Worm (Caenorhabditis elegans) whole organism, young adult: ENCODE measurements around the gene hat-1.

Source experiments
- C06A6.2 ChIP-seq: fragments of 200-800 bp; sonication (Bioruptor generic); conservative IDR thresholded peaks from 2 replicates; pipeline ENCODE4 v1.3.6; 2022; ENCODE audit warnings: missing genetic modification characterization, missing compliant biosample characterization
- F33H1.4 ChIP-seq: fragments of 200-800 bp; sonication (Bioruptor generic); IDR thresholded peaks from 2 replicates; pipeline ENCODE4 v1.3.6; 2022; ENCODE audit warnings: missing genetic modification reagents, missing genetic modification characterization, missing compliant biosample characterization
- F37B4.10 ChIP-seq: fragments of 200-800 bp; sonication (Bioruptor generic); IDR thresholded peaks from 2 replicates; pipeline ENCODE4 v1.3.6; 2022; ENCODE audit warnings: missing genetic modification characterization, missing compliant biosample characterization
- F39B2.1 ChIP-seq: fragments of 200-800 bp; sonication (Bioruptor generic); IDR thresholded peaks from 2 replicates; pipeline ENCODE4 v1.3.6; 2022; ENCODE audit warnings: missing genetic modification reagents, missing genetic modification characterization, missing compliant biosample characterization
- F52B5.7 ChIP-seq: sonication (generic microtip); optimal IDR thresholded peaks from 2 replicates; lab custom pipeline; 2016; ENCODE audit warnings: mild to moderate bottlenecking, missing genetic modification characterization, missing compliant biosample characterization
- F57C9.4 ChIP-seq: sonication (generic microtip); optimal IDR thresholded peaks from 2 replicates; lab custom pipeline; 2017; ENCODE audit warnings: mild to moderate bottlenecking, missing genetic modification characterization, missing compliant biosample characterization
- T07F8.4 ChIP-seq: sonication (generic microtip); optimal IDR thresholded peaks from 2 replicates; lab custom pipeline; 2016; ENCODE audit warnings: mild to moderate bottlenecking, missing genetic modification characterization, moderate library complexity, missing compliant biosample characterization
- Y56A3A.18 ChIP-seq: fragments of 200-800 bp; sonication (Bioruptor generic); IDR thresholded peaks from 2 replicates; pipeline ENCODE4 v1.3.6; 2022; ENCODE audit warnings: missing genetic modification reagents, missing genetic modification characterization, missing compliant biosample characterization
- ama-1 ChIP-seq, 3 experiments: fragments of 150-350 bp in 1 of 3; sonication (generic microtip) in 2 of 3; optimal IDR thresholded peaks; 2 replicates each; lab custom pipeline; 2014 to 2018; ENCODE audit warnings: missing biosample characterization in 2 of 3, missing genetic modification characterization in 2 of 3, missing genetic modification reagents in 2 of 3
- atf-7 ChIP-seq: sonication (generic microtip); optimal IDR thresholded peaks from 2 replicates; lab custom pipeline; 2017; ENCODE audit warnings: mild to moderate bottlenecking, missing genetic modification characterization, missing compliant biosample characterization
- attf-6 ChIP-seq: fragments of 200-800 bp; sonication (Bioruptor generic); IDR thresholded peaks from 2 replicates; pipeline ENCODE4 v1.3.6; 2022; ENCODE audit warnings: missing genetic modification reagents, missing genetic modification characterization, missing compliant biosample characterization
- bed-1 ChIP-seq: fragments of 200-800 bp; sonication (Bioruptor generic); IDR thresholded peaks from 2 replicates; pipeline ENCODE4 v1.3.6; 2022; ENCODE audit warnings: missing genetic modification reagents, missing genetic modification characterization, missing compliant biosample characterization
- cebp-2 ChIP-seq: fragments of 200-800 bp; sonication (Bioruptor generic); IDR thresholded peaks from 2 replicates; pipeline ENCODE4 v1.3.6; 2022; ENCODE audit warnings: missing genetic modification characterization, missing compliant biosample characterization
- ceh-100 ChIP-seq: fragments of 200-800 bp; sonication (Bioruptor generic); IDR thresholded peaks from 2 replicates; pipeline ENCODE4 v1.3.6; 2022; ENCODE audit warnings: missing genetic modification reagents, missing genetic modification characterization, missing compliant biosample characterization
- ceh-27 ChIP-seq: fragments of 200-800 bp; sonication (Bioruptor generic); optimal IDR thresholded peaks from 2 replicates; lab custom pipeline; 2018; ENCODE audit warnings: mild to moderate bottlenecking, missing genetic modification characterization, moderate library complexity, missing compliant biosample characterization
- ceh-58 ChIP-seq: fragments of 200-800 bp; sonication (Bioruptor generic); IDR thresholded peaks from 2 replicates; pipeline ENCODE4 v1.3.6; 2022; ENCODE audit warnings: missing genetic modification characterization, missing compliant biosample characterization
- chd-7 ChIP-seq: sonication (generic microtip); optimal IDR thresholded peaks from 2 replicates; lab custom pipeline; 2016; ENCODE audit warnings: mild to moderate bottlenecking, missing genetic modification characterization, moderate library complexity, missing compliant biosample characterization
- dox-1 ChIP-seq: fragments of 200-800 bp; sonication (Bioruptor generic); IDR thresholded peaks from 2 replicates; pipeline ENCODE4 v1.3.6; 2022; ENCODE audit warnings: missing genetic modification reagents, missing genetic modification characterization, missing compliant biosample characterization
- dpl-1 ChIP-seq: fragments of 150-350 bp; optimal IDR thresholded peaks from 2 replicates; lab custom pipeline; 2014; ENCODE audit warnings: missing biosample characterization, missing genetic modification reagents, missing genetic modification characterization
- egrh-3 ChIP-seq: fragments of 200-800 bp; sonication (Bioruptor generic); IDR thresholded peaks from 2 replicates; pipeline ENCODE4 v1.3.6; 2022; ENCODE audit warnings: missing genetic modification reagents, missing genetic modification characterization, missing compliant biosample characterization
- him-1 ChIP-seq: sonication (generic microtip); optimal IDR thresholded peaks from 2 replicates; lab custom pipeline; 2016; ENCODE audit warnings: missing genotype, missing genetic modification reagents, missing genetic modification characterization, missing compliant biosample characterization
- hrde-1 ChIP-seq: sonication (generic microtip); optimal IDR thresholded peaks from 2 replicates; lab custom pipeline; 2016; ENCODE audit warnings: missing genetic modification characterization, mild to moderate bottlenecking, missing compliant biosample characterization, moderate library complexity, missing genotype, missing genetic modification reagents, borderline replicate concordance
- lsl-1 ChIP-seq: fragments of 200-800 bp; sonication (Bioruptor generic); optimal IDR thresholded peaks from 2 replicates; lab custom pipeline; 2018; ENCODE audit warnings: mild to moderate bottlenecking, missing genetic modification characterization, moderate library complexity, missing compliant biosample characterization
- nfya-1 ChIP-seq: sonication (generic microtip); optimal IDR thresholded peaks from 2 replicates; lab custom pipeline; 2017; ENCODE audit warnings: antibody characterized with exemption, missing compliant biosample characterization, missing genetic modification characterization, borderline replicate concordance; ENCODE audit not compliant: insufficient read depth
- nfyb-1 ChIP-seq: fragments of 200-800 bp; sonication (Bioruptor generic); IDR thresholded peaks from 2 replicates; pipeline ENCODE4 v1.3.6; 2022; ENCODE audit warnings: missing genetic modification reagents, missing genetic modification characterization, missing compliant biosample characterization
- nhr-90 ChIP-seq: sonication (generic microtip); optimal IDR thresholded peaks from 2 replicates; lab custom pipeline; 2016; ENCODE audit warnings: missing genotype, mild to moderate bottlenecking, missing genetic modification characterization, missing compliant biosample characterization
- rcor-1 ChIP-seq: fragments of 200-800 bp; sonication (Bioruptor generic); IDR thresholded peaks from 2 replicates; pipeline ENCODE4 v1.3.6; 2022; ENCODE audit warnings: missing genetic modification reagents, missing genetic modification characterization, missing compliant biosample characterization
- sdz-38 ChIP-seq: sonication (generic microtip); optimal IDR thresholded peaks from 2 replicates; lab custom pipeline; 2016; ENCODE audit warnings: missing genotype, missing genetic modification characterization, missing compliant biosample characterization
- snpc-1.1 ChIP-seq: sonication (generic microtip); optimal IDR thresholded peaks from 2 replicates; lab custom pipeline; 2017; ENCODE audit warnings: missing genetic modification characterization, mild to moderate bottlenecking, missing compliant biosample characterization, antibody characterized with exemption, moderate library complexity, missing genotype, missing genetic modification reagents; ENCODE audit not compliant: insufficient read depth
- sptf-2 ChIP-seq: fragments of 200-800 bp; sonication (Bioruptor generic); optimal IDR thresholded peaks from 2 replicates; lab custom pipeline; 2018; ENCODE audit warnings: mild to moderate bottlenecking, missing genetic modification characterization, missing compliant biosample characterization
- unc-62 ChIP-seq: fragments of 150-350 bp; optimal IDR thresholded peaks from 2 replicates; lab custom pipeline; 2014; ENCODE audit warnings: missing biosample characterization, missing genetic modification reagents, missing genetic modification characterization
- zfh-2 ChIP-seq: fragments of 200-800 bp; sonication (Bioruptor generic); conservative IDR thresholded peaks from 2 replicates; pipeline ENCODE4 v1.3.6; 2022; ENCODE audit warnings: missing genetic modification reagents, missing genetic modification characterization, missing compliant biosample characterization
- ztf-26 ChIP-seq: sonication (generic microtip); optimal IDR thresholded peaks from 2 replicates; lab custom pipeline; 2017; ENCODE audit warnings: missing genetic modification characterization, missing compliant biosample characterization
- ztf-28 ChIP-seq: fragments of 200-800 bp; sonication (Bioruptor generic); IDR thresholded peaks from 2 replicates; pipeline ENCODE4 v1.3.6; 2022; ENCODE audit warnings: missing genetic modification reagents, missing genetic modification characterization, missing compliant biosample characterization

The hat-1 gene

ce11 chrIII:10404918-10405317 lies 2.1 kb downstream of the hat-1 start, which contains the start of the genes M03C11.3 and chl-1:
Gene M03C11.3 (plus strand): TSS chrIII:10405070.
Gene chl-1 (minus strand): TSS chrIII:10405240.
- TF ChIP-seq Y56A3A.18 (GFP tag; lab: Robert Waterston, UW), result peak; percentile 51; the same call in 1 of the 2 replicates
- no peak for TF ChIP-seq sptf-2
- no peak for TF ChIP-seq hrde-1
- peak; percentile 38; the same call in 1 of the 2 replicates for TF ChIP-seq zfh-2 (GFP tag; lab: Robert Waterston, UW)
- no peak for TF ChIP-seq dox-1 (GFP tag; lab: Robert Waterston, UW)
- TF ChIP-seq bed-1, result no peak
- peak; percentile 16 for TF ChIP-seq chd-7 (tag; lab: Kevin White, UChicago)

- TF ChIP-seq ama-1 (optimal IDR thresholded peaks at IDR 0.05; lab: Kevin White, UChicago), result no peak
- no peak for TF ChIP-seq ama-1 (GFP tag; optimal IDR thresholded peaks at IDR 0.05; lab: Kevin White, UChicago)
- peak; percentile 61 for TF ChIP-seq zfh-2 (GFP tag; lab: Robert Waterston, UW)
- TF ChIP-seq him-1 (tag; lab: Kevin White, UChicago), result no peak
- peak; percentile 32; the same call in 1 of the 2 replicates for TF ChIP-seq egrh-3 (GFP tag; lab: Robert Waterston, UW)
- no peak for TF ChIP-seq unc-62 (GFP tag; lab: Kevin White, UChicago)
- TF ChIP-seq ztf-26 (tag; lab: Kevin White, UChicago), result no peak
- no peak for TF ChIP-seq F33H1.4
- TF ChIP-seq ceh-100 (GFP tag; lab: Robert Waterston, UW), result no peak
- no peak for TF ChIP-seq cebp-2 (GFP tag; lab: Robert Waterston, UW)
- 0 out of 2 replicates have a peak, but pooled peaks have one; percentile 18 for TF ChIP-seq ceh-58 (GFP tag; lab: Robert Waterston, UW)
These were observed 8.1 kb downstream of the hat-1 start for ce11 chrIII:10398919-10399318.

ce11 chrIII:10396891-10397502 lies 10.1 kb downstream of the hat-1 start:
- no peak for TF ChIP-seq cebp-2 (GFP tag; lab: Robert Waterston, UW)
- TF ChIP-seq F39B2.1, result no peak
- no peak for TF ChIP-seq dpl-1 (GFP tag; lab: Kevin White, UChicago)
- TF ChIP-seq sdz-38, result no peak
- no peak for TF ChIP-seq nhr-90 (tag; lab: Kevin White, UChicago)
- no peak for TF ChIP-seq C06A6.2 (GFP tag; lab: Robert Waterston, UW)
- no peak for TF ChIP-seq T07F8.4 (tag; lab: Kevin White, UChicago)
- TF ChIP-seq, all 124 proteins: peak for 0

ce11 chrIII:10395990-10396389 lies 11.1 kb downstream of the hat-1 start, which contains the start of gene M03C11.1:
Gene M03C11.1 (minus strand): TSS chrIII:10396090.
- TF ChIP-seq ceh-27 (GFP tag; lab: Kevin White, UChicago) (no peak), lsl-1 (GFP tag; lab: Kevin White, UChicago) (no peak), rcor-1 (GFP tag; lab: Robert Waterston, UW) (no peak), atf-7 (tag; lab: Kevin White, UChicago) (no peak), dpl-1 (GFP tag; lab: Kevin White, UChicago) (no peak), ama-1 (optimal IDR thresholded peaks at IDR 0.05; lab: Kevin White, UChicago) (no peak), ama-1 (GFP tag; optimal IDR thresholded peaks at IDR 0.05; lab: Kevin White, UChicago) (no peak), snpc-1.1 (tag; lab: Kevin White, UChicago) (no peak), nfyb-1 (GFP tag; lab: Robert Waterston, UW) (no peak), ztf-28 (GFP tag; lab: Robert Waterston, UW) (no peak), nfya-1 (tag; lab: Kevin White, UChicago) (no peak), attf-6 (GFP tag; lab: Robert Waterston, UW) (no peak), F37B4.10 (GFP tag; lab: Robert Waterston, UW) (no peak), F52B5.7 (tag; lab: Kevin White, UChicago) (no peak), F57C9.4 (tag; lab: Kevin White, UChicago) (no peak), hrde-1 (no peak), egrh-3 (GFP tag; lab: Robert Waterston, UW) (no peak)
- TF ChIP-seq, all 124 proteins: peak for 0
